Fruit fly (Drosophila melanogaster): Measurements from ENCODE around the gene CG3061.

The CG3061 gene

DNA sequence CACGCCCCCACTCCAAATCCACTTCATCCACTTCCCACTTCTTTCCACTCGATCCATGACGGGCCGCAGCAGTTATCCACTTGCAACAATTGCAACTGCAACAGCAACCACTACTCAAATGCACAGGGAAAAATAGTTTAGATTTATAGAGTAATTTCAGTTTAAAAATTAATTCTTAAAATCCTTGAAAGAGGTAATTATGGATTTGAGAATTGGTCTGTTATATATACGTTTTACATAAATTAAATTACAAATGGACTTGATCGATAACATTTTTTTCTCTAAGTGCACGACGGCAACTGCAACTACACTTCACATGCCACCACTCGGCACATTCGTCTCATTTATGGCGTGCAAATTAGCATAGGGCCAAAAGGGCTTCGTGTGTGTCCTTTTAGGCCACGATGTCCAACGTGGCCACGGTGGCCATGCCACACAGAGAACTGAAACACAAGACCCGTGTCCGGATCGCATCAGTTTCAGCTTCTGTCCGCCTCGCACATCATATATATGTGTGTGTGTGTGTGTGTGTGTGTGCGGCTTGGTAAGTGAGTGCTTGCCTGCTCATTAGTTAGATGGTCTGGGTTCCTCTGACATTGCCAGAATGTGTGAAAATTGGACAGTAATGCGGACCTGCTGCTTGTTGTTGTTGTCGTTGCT is 47.1 kb upstream of the CG3061 start (continued):
- TF ChIP-seq MESR4 (GFP tag; optimal IDR thresholded peaks at IDR 0.05) (no peak), CG8924 (tag; optimal IDR thresholded peaks at IDR 0.05) (peak; percentile 86), Dek (tag; optimal IDR thresholded peaks at IDR 0.05) (peak; percentile 20), Meics (GFP tag; optimal IDR thresholded peaks at IDR 0.05) (peak; percentile 38), sima (GFP tag; optimal IDR thresholded peaks at IDR 0.05) (no peak), CG7745 (tag; optimal IDR thresholded peaks at IDR 0.05) (no peak), lilli (GFP tag; optimal IDR thresholded peaks at IDR 0.05) (peak; percentile 61), pros (GFP tag; optimal IDR thresholded peaks at IDR 0.05) (no peak), sug (tag; optimal IDR thresholded peaks at IDR 0.05) (no peak), CG1602 (GFP tag; optimal IDR thresholded peaks at IDR 0.05) (peak; percentile 66), ewg (GFP tag; optimal IDR thresholded peaks at IDR 0.05) (peak; percentile 43), Opbp (GFP tag; IDR thresholded peaks at IDR 0.05; ENCODE audit: partially characterized antibody) (no peak), zfh1 (GFP tag; IDR thresholded peaks at IDR 0.05) (peak; percentile 89), CG12071 (GFP tag; optimal IDR thresholded peaks at IDR 0.05) (no peak), CG12155 (GFP tag; optimal IDR thresholded peaks at IDR 0.05) (peak; percentile 69), zf30C (GFP tag; optimal IDR thresholded peaks at IDR 0.05) (peak; percentile 82), CG10462 (GFP tag; optimal IDR thresholded peaks at IDR 0.05) (peak; percentile 62), CG17385 (GFP tag; optimal IDR thresholded peaks at IDR 0.05) (peak; percentile 41), ranshi (GFP tag; IDR thresholded peaks at IDR 0.05) (peak; percentile 62), fru (optimal IDR thresholded peaks at IDR 0.05) (no peak), so (GFP tag; IDR thresholded peaks at IDR 0.05) (peak; percentile 72; the same call in 1 of the 3 replicates), CG12391 (tag; optimal IDR thresholded peaks at IDR 0.05) (peak; percentile 80), CG6854 (GFP tag; optimal IDR thresholded peaks at IDR 0.05) (peak; percentile 43), aop (GFP tag; IDR thresholded peaks at IDR 0.05) (no peak), C15 (GFP tag; IDR thresholded peaks at IDR 0.05) (no peak), CG3995 (GFP tag; optimal IDR thresholded peaks at IDR 0.05) (no peak), pho (GFP tag; optimal IDR thresholded peaks at IDR 0.05) (no peak), CG12744 (GFP tag; optimal IDR thresholded peaks at IDR 0.05) (peak; percentile 28), CG11085 (GFP tag; IDR thresholded peaks at IDR 0.05) (no peak), CG17612 (GFP tag; IDR thresholded peaks at IDR 0.05) (no peak), Hmx (GFP tag; optimal IDR thresholded peaks at IDR 0.05) (no peak), CG2889 (GFP tag; IDR thresholded peaks at IDR 0.05) (0 out of 3 replicates have a peak, but pooled peaks have one; percentile 13), CG14050 (GFP tag; IDR thresholded peaks at IDR 0.05) (peak; percentile 63), phol (tag; optimal IDR thresholded peaks at IDR 0.05) (peak; percentile 85), E2f2 (GFP tag; IDR thresholded peaks at IDR 0.05) (peak; percentile 40; the same call in 1 of the 2 replicates), NFAT (GFP tag; IDR thresholded peaks at IDR 0.05) (no peak), CG2120 (GFP tag; optimal IDR thresholded peaks at IDR 0.05) (peak; percentile 6), Bteb2 (GFP tag; optimal IDR thresholded peaks at IDR 0.05) (peak; percentile 45), sob (GFP tag; IDR thresholded peaks at IDR 0.05) (no peak; the same call in 1 of the 2 replicates), bsh (GFP tag; optimal IDR thresholded peaks at IDR 0.05) (peak; percentile 75 to 80), Fer1 (GFP tag; optimal IDR thresholded peaks at IDR 0.05) (peak; percentile 33), ham (GFP tag; IDR thresholded peaks at IDR 0.05) (no peak), CG3281 (GFP tag; optimal IDR thresholded peaks at IDR 0.05) (peak; percentile 41), ase (GFP tag; IDR thresholded peaks at IDR 0.05) (peak; percentile 62; the same call in 2 of the 3 replicates), CG34376 (GFP tag; optimal IDR thresholded peaks at IDR 0.05) (no peak), Lpt (GFP tag; optimal IDR thresholded peaks at IDR 0.05) (no peak), YL-1 (GFP tag; optimal IDR thresholded peaks at IDR 0.05) (no peak), CG42726 (GFP tag; IDR thresholded peaks at IDR 0.05; ENCODE audit: partially characterized antibody) (no peak), fd3F (GFP tag; optimal IDR thresholded peaks at IDR 0.05) (peak; percentile 33), CG10565 (GFP tag; optimal IDR thresholded peaks at IDR 0.05) (no peak), CG17359 (tag; optimal IDR thresholded peaks at IDR 0.05) (peak; percentile 72)
